Worm (Caenorhabditis elegans): ENCODE data around the gene set-19.

ce11 chrX:5663537-5663936 lies 16.5 kb downstream of the set-19 start, which contains the start of gene egl-13:
- TF ChIP-seq ama-1 (optimal IDR thresholded peaks at IDR 0.05), result no peak
- no peak for TF ChIP-seq scrt-1 (GFP tag; IDR thresholded peaks at IDR 0.05)
- no peak for TF ChIP-seq tra-4 (tag; optimal IDR thresholded peaks at IDR 0.05)
- TF ChIP-seq ceh-13 (GFP tag; optimal IDR thresholded peaks at IDR 0.05), result no peak
- no peak for TF ChIP-seq pes-1 (GFP tag; IDR thresholded peaks at IDR 0.05)
